Fruit fly (Drosophila melanogaster) whole organism, embryonic: Measurements from ENCODE around the gene CG14507.
A peak's percentile ranks its signal among the peaks of the same experiment; 100 is the strongest.

Experiments used
- BtbVII ChIP-seq: fragments of 200-800 bp; sonication (Bioruptor generic); optimal IDR thresholded peaks from 3 replicates; lab custom pipeline; 2017; ENCODE audit warnings: missing biosample characterization, mild to moderate bottlenecking, missing genetic modification characterization
- CG1024 ChIP-seq: fragments of 200-800 bp; sonication (Bioruptor generic); IDR thresholded peaks from 2 replicates; pipeline ENCODE4 v1.3.6; 2022; ENCODE audit warnings: missing biosample characterization, missing genetic modification characterization
- CG10565 ChIP-seq: fragments of 200-800 bp; sonication (Bioruptor generic); optimal IDR thresholded peaks from 3 replicates; lab custom pipeline; 2016; ENCODE audit warnings: missing biosample characterization, mild to moderate bottlenecking, missing genetic modification characterization
- CG10979 ChIP-seq: fragments of 200-800 bp; sonication (Bioruptor generic); optimal IDR thresholded peaks from 2 replicates; lab custom pipeline; 2018; ENCODE audit warnings: missing biosample characterization, mild to moderate bottlenecking, missing genetic modification characterization, moderate library complexity
- CG1233 ChIP-seq: fragments of 200-800 bp; sonication (Bioruptor generic); optimal IDR thresholded peaks from 4 replicates; lab custom pipeline; 2018; ENCODE audit warnings: missing biosample characterization, mild to moderate bottlenecking, missing genetic modification characterization
- CG14050 ChIP-seq: fragments of 200-800 bp; sonication (Bioruptor generic); IDR thresholded peaks from 3 replicates; pipeline ENCODE4 v1.3.6; 2022; ENCODE audit warnings: missing biosample characterization, missing genetic modification characterization
- CG14710 ChIP-seq: fragments of 200-800 bp; sonication (Bioruptor generic); optimal IDR thresholded peaks from 3 replicates; lab custom pipeline; 2019; ENCODE audit warnings: missing biosample characterization, mild to moderate bottlenecking, missing genetic modification characterization, moderate library complexity
- CG15011 ChIP-seq: fragments of 200-800 bp; sonication (Bioruptor generic); optimal IDR thresholded peaks from 3 replicates; lab custom pipeline; 2018; ENCODE audit warnings: missing biosample characterization, mild to moderate bottlenecking, missing genetic modification characterization
- CG17328 ChIP-seq: fragments of 200-800 bp; sonication (Bioruptor generic); IDR thresholded peaks from 2 replicates; pipeline ENCODE4 v1.3.6; 2022; ENCODE audit warnings: missing biosample characterization, missing genetic modification characterization
- CG2202 ChIP-seq: fragments of 200-800 bp; sonication (Bioruptor generic); optimal IDR thresholded peaks from 2 replicates; lab custom pipeline; 2018; ENCODE audit warnings: missing biosample characterization, mild to moderate bottlenecking, missing genetic modification characterization
- CG31224 ChIP-seq: fragments of 200-800 bp; sonication (Bioruptor generic); IDR thresholded peaks from 2 replicates; pipeline ENCODE4 v1.3.6; 2022; ENCODE audit warnings: missing biosample characterization, missing genetic modification characterization
- CG33557 ChIP-seq: fragments of 200-800 bp; sonication (Bioruptor generic); optimal IDR thresholded peaks from 2 replicates; lab custom pipeline; 2019; ENCODE audit warnings: missing biosample characterization, mild to moderate bottlenecking, missing genetic modification characterization, moderate library complexity
- CG4282 ChIP-seq: fragments of 200-800 bp; sonication (Bioruptor generic); optimal IDR thresholded peaks from 2 replicates; lab custom pipeline; 2016; ENCODE audit warnings: missing biosample characterization, missing genetic modification characterization
- CG6683 ChIP-seq: fragments of 200-800 bp; sonication (Bioruptor generic); optimal IDR thresholded peaks from 2 replicates; lab custom pipeline; 2017; ENCODE audit warnings: missing biosample characterization, mild to moderate bottlenecking, missing genetic modification characterization, missing genetic modification reagents
- CG7839 ChIP-seq: fragments of 200-800 bp; sonication (Bioruptor generic); optimal IDR thresholded peaks from 3 replicates; lab custom pipeline; 2018; ENCODE audit warnings: missing biosample characterization, mild to moderate bottlenecking, missing genetic modification characterization, moderate library complexity
- CG7963 ChIP-seq: fragments of 200-800 bp; sonication (Bioruptor generic); IDR thresholded peaks from 3 replicates; pipeline ENCODE4 v1.3.6; 2022; ENCODE audit warnings: missing biosample characterization, missing genetic modification characterization; ENCODE audit not compliant: partially characterized antibody
- CG8290 ChIP-seq, 3 experiments: fragments of 200-800 bp; sonication (Bioruptor generic); optimal IDR thresholded peaks; 2 replicates each; lab custom pipeline; 2016 to 2019; ENCODE audit warnings: missing biosample characterization in 3 of 3, missing genetic modification characterization in 3 of 3, mild to moderate bottlenecking in 2 of 3, moderate library complexity in 1 of 3
- CG9215 ChIP-seq: fragments of 200-800 bp; sonication (Bioruptor generic); IDR thresholded peaks from 2 replicates; pipeline ENCODE4 v1.3.6; 2022; ENCODE audit warnings: missing biosample characterization, missing genetic modification characterization
- CG9797 ChIP-seq: fragments of 200-800 bp; sonication (Bioruptor generic); optimal IDR thresholded peaks from 3 replicates; lab custom pipeline; 2018; ENCODE audit warnings: missing biosample characterization, mild to moderate bottlenecking, missing genetic modification characterization
- Dll ChIP-seq: fragments of 200-800 bp; sonication (Bioruptor generic); IDR thresholded peaks from 4 replicates; pipeline ENCODE4 v1.3.6; 2022; ENCODE audit warnings: missing biosample characterization, missing genetic modification characterization; ENCODE audit not compliant: partially characterized antibody
- Doc2 ChIP-seq: fragments of 200-800 bp; sonication (Bioruptor generic); IDR thresholded peaks from 2 replicates; pipeline ENCODE4 v1.3.6; 2022; ENCODE audit warnings: missing biosample characterization, missing genetic modification characterization
- Doc3 ChIP-seq: fragments of 200-800 bp; sonication (Bioruptor generic); IDR thresholded peaks from 3 replicates; pipeline ENCODE4 v1.3.6; 2022; ENCODE audit warnings: missing biosample characterization, missing genetic modification characterization; ENCODE audit not compliant: partially characterized antibody
- Dp ChIP-seq: fragments of 200-800 bp; sonication (Bioruptor generic); optimal IDR thresholded peaks from 2 replicates; lab custom pipeline; 2018; ENCODE audit warnings: missing biosample characterization, mild to moderate bottlenecking, missing genetic modification characterization, moderate library complexity
- HLH4C ChIP-seq: fragments of 200-800 bp; sonication (Bioruptor generic); IDR thresholded peaks from 3 replicates; pipeline ENCODE4 v1.3.6; 2022; ENCODE audit warnings: missing biosample characterization, missing genetic modification characterization; ENCODE audit not compliant: partially characterized antibody
- Hr78 ChIP-seq, 2 experiments: fragments of 200-800 bp in 1 of 2; fragments of >200 bp in 1 of 2; sonication (Bioruptor generic) in 1 of 2; optimal IDR thresholded peaks; 2 replicates each; lab custom pipeline; 2017 to 2019; ENCODE audit warnings: missing biosample characterization in 2 of 2, missing genetic modification characterization in 2 of 2, mild to moderate bottlenecking in 1 of 2, moderate library complexity in 1 of 2
- Hsf ChIP-seq: fragments of 200-800 bp; sonication (Bioruptor generic); optimal IDR thresholded peaks from 3 replicates; lab custom pipeline; 2016; ENCODE audit warnings: missing biosample characterization, missing genetic modification characterization
- Mrtf ChIP-seq: fragments of 200-800 bp; sonication (Bioruptor generic); IDR thresholded peaks from 3 replicates; pipeline ENCODE4 v1.3.6; 2022; ENCODE audit warnings: missing biosample characterization, missing genetic modification characterization
- Sox102F ChIP-seq: fragments of 200-800 bp; sonication (Bioruptor generic); optimal IDR thresholded peaks from 2 replicates; lab custom pipeline; 2018; ENCODE audit warnings: missing biosample characterization, mild to moderate bottlenecking, missing genetic modification characterization, moderate library complexity
- Sry-δ ChIP-seq: fragments of 200-800 bp; sonication (Bioruptor generic); optimal IDR thresholded peaks from 2 replicates; lab custom pipeline; 2016; ENCODE audit warnings: missing biosample characterization, missing genetic modification characterization
- ase ChIP-seq: fragments of 200-800 bp; sonication (Bioruptor generic); IDR thresholded peaks from 3 replicates; pipeline ENCODE4 v1.3.6; 2022; ENCODE audit warnings: missing biosample characterization, missing genetic modification characterization
- bigmax ChIP-seq: fragments of 200-800 bp; sonication (Bioruptor generic); optimal IDR thresholded peaks from 2 replicates; lab custom pipeline; 2018; ENCODE audit warnings: missing biosample characterization, mild to moderate bottlenecking, missing genetic modification characterization
- bowl ChIP-seq: fragments of 200-800 bp; sonication (Bioruptor generic); IDR thresholded peaks from 2 replicates; pipeline ENCODE4 v1.3.6; 2022; ENCODE audit warnings: missing biosample characterization, missing genetic modification characterization
- chif ChIP-seq, 2 experiments: fragments of 200-800 bp; sonication (Bioruptor generic); optimal IDR thresholded peaks; 3 replicates each; lab custom pipeline; 2016; ENCODE audit warnings: missing biosample characterization in 2 of 2, missing genetic modification characterization in 2 of 2
- chinmo ChIP-seq: fragments of 200-800 bp; sonication (Bioruptor generic); IDR thresholded peaks from 4 replicates; pipeline ENCODE4 v1.3.6; 2022; ENCODE audit warnings: missing biosample characterization, missing genetic modification characterization; ENCODE audit not compliant: partially characterized antibody
- danr ChIP-seq: fragments of 200-800 bp; sonication (Bioruptor generic); IDR thresholded peaks from 2 replicates; pipeline ENCODE4 v1.3.6; 2022; ENCODE audit warnings: missing biosample characterization, missing genetic modification characterization
- eve ChIP-seq, 2 experiments: fragments of >200 bp; optimal IDR thresholded peaks; 2 replicates each; lab custom pipeline; 2017; ENCODE audit warnings: missing biosample characterization in 2 of 2, missing genetic modification characterization in 2 of 2
- eyg ChIP-seq: fragments of 200-800 bp; sonication (Bioruptor generic); optimal IDR thresholded peaks from 3 replicates; lab custom pipeline; 2016; ENCODE audit warnings: missing biosample characterization, missing genetic modification characterization
- fru ChIP-seq: fragments of >200 bp; optimal IDR thresholded peaks from 2 replicates; lab custom pipeline; 2017
- fu2 ChIP-seq: fragments of 200-800 bp; sonication (Bioruptor generic); optimal IDR thresholded peaks from 2 replicates; lab custom pipeline; 2016; ENCODE audit warnings: missing biosample characterization, missing genetic modification characterization
- ham ChIP-seq: fragments of 200-800 bp; sonication (Bioruptor generic); IDR thresholded peaks from 2 replicates; pipeline ENCODE4 v1.3.6; 2022; ENCODE audit warnings: missing biosample characterization, missing genetic modification characterization
- hbn ChIP-seq: fragments of 200-800 bp; sonication (Bioruptor generic); IDR thresholded peaks from 2 replicates; pipeline ENCODE4 v1.3.6; 2022; ENCODE audit warnings: missing biosample characterization, missing genetic modification characterization; ENCODE audit not compliant: partially characterized antibody
- insv ChIP-seq, 2 experiments: fragments of 200-800 bp; sonication (Bioruptor generic); optimal IDR thresholded peaks; 3 replicates each; lab custom pipeline; 2016 to 2018; ENCODE audit warnings: missing biosample characterization in 2 of 2, missing genetic modification characterization in 2 of 2
- prd ChIP-seq, 3 experiments: fragments of >200 bp in 2 of 3; fragments of 200-800 bp in 1 of 3; sonication (Bioruptor generic) in 1 of 3; optimal IDR thresholded peaks in 2 of 3; IDR thresholded peaks in 1 of 3; 2 replicates in 2 of 3; 3 replicates in 1 of 3; pipeline versions ENCODE4 v1.3.6 to Lab custom; 2017 to 2022; ENCODE audit warnings: missing biosample characterization in 1 of 3, missing genetic modification characterization in 1 of 3
- sqz ChIP-seq: fragments of 200-800 bp; sonication (Bioruptor generic); optimal IDR thresholded peaks from 3 replicates; lab custom pipeline; 2018; ENCODE audit warnings: missing biosample characterization, mild to moderate bottlenecking, missing genetic modification characterization
- ssp ChIP-seq: fragments of 200-800 bp; sonication (Bioruptor generic); IDR thresholded peaks from 2 replicates; pipeline ENCODE4 v1.3.6; 2022; ENCODE audit warnings: missing biosample characterization, missing genetic modification characterization
- tgo ChIP-seq: fragments of 200-800 bp; sonication (Bioruptor generic); IDR thresholded peaks from 3 replicates; pipeline ENCODE4 v1.3.6; 2022; ENCODE audit warnings: missing biosample characterization, missing genetic modification characterization
- tin ChIP-seq: fragments of 200-800 bp; sonication (Bioruptor generic); optimal IDR thresholded peaks from 3 replicates; lab custom pipeline; 2016; ENCODE audit warnings: missing biosample characterization, missing genetic modification characterization
- trh ChIP-seq: fragments of 200-800 bp; sonication (Bioruptor generic); optimal IDR thresholded peaks from 2 replicates; lab custom pipeline; 2016; ENCODE audit warnings: missing biosample characterization, missing genetic modification characterization
- tup ChIP-seq: fragments of 200-800 bp; sonication (Bioruptor generic); optimal IDR thresholded peaks from 2 replicates; lab custom pipeline; 2016; ENCODE audit warnings: missing biosample characterization, mild to moderate bottlenecking, missing genetic modification characterization, moderate library complexity

CG14507 gene

DNA sequence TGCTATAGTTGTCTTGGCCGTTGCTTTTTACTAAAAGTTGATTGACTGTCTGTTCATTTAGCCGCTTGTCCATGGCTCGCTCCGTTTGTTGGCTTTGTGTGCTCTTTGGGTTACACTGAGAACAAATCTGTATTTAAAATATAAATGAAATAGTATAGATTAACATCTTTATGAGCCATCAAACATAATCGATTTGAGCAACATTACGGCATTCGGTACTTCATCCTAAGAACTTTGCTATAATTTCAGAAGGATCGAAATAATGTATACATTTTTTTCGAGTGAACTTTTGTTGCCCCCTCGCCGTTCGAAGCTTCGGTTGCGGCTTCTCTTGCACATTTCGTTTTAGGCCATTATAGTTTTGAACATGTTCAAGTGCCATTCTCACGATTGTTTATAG is 19.5 kb downstream of the CG14507 start (continued):
- TF ChIP-seq tgo (peak; percentile 72; the same call in 2 of the 3 replicates), ssp (peak; percentile 26; the same call in 1 of the 2 replicates), Sox102F (GFP tag; lab: Kevin White, UChicago) (peak; percentile 89), CG1024 (GFP tag; lab: Robert Waterston, UW) (0 out of 2 replicates have a peak, but pooled peaks have one; percentile 40), bowl (GFP tag; lab: Robert Waterston, UW) (0 out of 2 replicates have a peak, but pooled peaks have one; percentile 28), Sry-δ (GFP tag; lab: Kevin White, UChicago) (no peak), fru (lab: Kevin White, UChicago) (no peak), CG33557 (GFP tag; lab: Kevin White, UChicago) (peak; percentile 14), tup (GFP tag; lab: Kevin White, UChicago) (no peak), sqz (GFP tag; lab: Kevin White, UChicago) (peak; percentile 52), Mrtf (GFP tag; lab: Robert Waterston, UW) (peak; percentile 65; the same call in 2 of the 3 replicates), CG1233 (GFP tag; lab: Kevin White, UChicago) (peak; percentile 54), Dll (GFP tag; lab: Robert Waterston, UW) (no peak), ham (GFP tag; lab: Robert Waterston, UW) (no peak), tin (GFP tag; lab: Kevin White, UChicago) (peak; percentile 66), CG6683 (GFP tag; lab: Kevin White, UChicago) (peak; percentile 29), prd (optimal IDR thresholded peaks at IDR 0.05; lab: Kevin White, UChicago) (no peak), prd (GFP tag; IDR thresholded peaks at IDR 0.05; lab: Robert Waterston, UW) (peak; percentile 57; the same call in 2 of the 3 replicates), CG7963 (GFP tag; lab: Robert Waterston, UW) (no peak), HLH4C (GFP tag; lab: Robert Waterston, UW) (no peak), Dp (GFP tag; lab: Kevin White, UChicago) (no peak), chif (GFP tag; optimal IDR thresholded peaks at IDR 0.05; lab: Kevin White, UChicago) (peak; percentile 31 to 40), CG4282 (GFP tag; lab: Kevin White, UChicago) (no peak), fu2 (GFP tag; lab: Kevin White, UChicago) (no peak), eve (GFP tag; optimal IDR thresholded peaks at IDR 0.05; lab: Kevin White, UChicago) (peak in 1 of 2 experiments; percentile 86), CG9215 (GFP tag; lab: Robert Waterston, UW) (no peak), CG14710 (tag; lab: Kevin White, UChicago) (peak; percentile 59), danr (GFP tag; lab: Robert Waterston, UW) (peak; percentile 37; the same call in 1 of the 2 replicates), BtbVII (GFP tag; lab: Kevin White, UChicago) (peak; percentile 61), CG15011 (GFP tag; lab: Kevin White, UChicago) (peak; percentile 40), bigmax (GFP tag; lab: Kevin White, UChicago) (no peak), insv (GFP tag; optimal IDR thresholded peaks at IDR 0.05; lab: Kevin White, UChicago) (no peak), hbn (GFP tag; lab: Robert Waterston, UW) (no peak), CG2202 (peak; percentile 59), eyg (GFP tag; lab: Kevin White, UChicago) (no peak), CG14050 (peak; percentile 29; the same call in 1 of the 3 replicates), CG9797 (GFP tag; lab: Kevin White, UChicago) (no peak), CG7839 (tag; lab: Kevin White, UChicago) (peak; percentile 78), CG8290 (GFP tag; optimal IDR thresholded peaks at IDR 0.05; lab: Kevin White, UChicago) (no peak), CG8290 (tag; optimal IDR thresholded peaks at IDR 0.05; lab: Kevin White, UChicago) (peak in 1 of 2 experiments; percentile 40), Hr78 (GFP tag; optimal IDR thresholded peaks at IDR 0.05; lab: Kevin White, UChicago) (peak in 1 of 2 experiments; percentile 36), trh (GFP tag; lab: Kevin White, UChicago) (no peak), Hsf (GFP tag; lab: Kevin White, UChicago) (peak; percentile 43), CG10565 (GFP tag; lab: Kevin White, UChicago) (no peak), ase (GFP tag; lab: Robert Waterston, UW) (0 out of 3 replicates have a peak, but pooled peaks have one; percentile 18), Doc3 (GFP tag; lab: Robert Waterston, UW) (no peak), Doc2 (GFP tag; lab: Robert Waterston, UW) (no peak), CG17328 (peak; percentile 71), CG31224 (GFP tag; lab: Robert Waterston, UW) (no peak), CG10979 (tag; lab: Kevin White, UChicago) (peak; percentile 83), chinmo (no peak)
